Worm (Caenorhabditis elegans): ENCODE data around the gene best-15.

best-15 gene

DNA sequence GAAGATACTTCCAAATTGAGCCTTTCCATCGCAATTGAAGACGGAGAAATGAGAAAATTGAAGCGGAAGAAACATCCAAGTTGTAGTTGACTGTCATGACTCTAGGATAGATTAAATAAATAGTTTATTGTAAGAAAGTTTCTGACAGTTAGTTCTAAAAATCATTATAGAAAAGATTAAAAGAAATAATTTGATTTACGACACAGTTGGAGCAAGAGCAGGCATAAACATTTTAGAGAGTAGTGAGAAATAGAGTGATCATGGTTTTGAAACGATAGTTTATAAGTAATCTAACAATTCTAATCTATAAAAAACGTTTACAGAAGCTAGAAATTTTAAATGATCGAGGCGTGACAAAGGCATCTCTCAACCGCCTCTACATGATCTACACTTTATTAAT is at the start of gene best-15:
Gene best-15, minus strand, starts transcription at position 101 of the 400 bp plus-strand sequence.
- TF ChIP-seq elt-2 (tag; optimal IDR thresholded peaks at IDR 0.05) (no peak), npax-4 (tag; optimal IDR thresholded peaks at IDR 0.05) (no peak), ref-2 (tag; optimal IDR thresholded peaks at IDR 0.05) (no peak), tbx-7 (tag; optimal IDR thresholded peaks at IDR 0.05) (no peak), C08G9.2 (tag; optimal IDR thresholded peaks at IDR 0.05) (no peak), lim-6 (tag; optimal IDR thresholded peaks at IDR 0.05) (no peak)

DNA sequence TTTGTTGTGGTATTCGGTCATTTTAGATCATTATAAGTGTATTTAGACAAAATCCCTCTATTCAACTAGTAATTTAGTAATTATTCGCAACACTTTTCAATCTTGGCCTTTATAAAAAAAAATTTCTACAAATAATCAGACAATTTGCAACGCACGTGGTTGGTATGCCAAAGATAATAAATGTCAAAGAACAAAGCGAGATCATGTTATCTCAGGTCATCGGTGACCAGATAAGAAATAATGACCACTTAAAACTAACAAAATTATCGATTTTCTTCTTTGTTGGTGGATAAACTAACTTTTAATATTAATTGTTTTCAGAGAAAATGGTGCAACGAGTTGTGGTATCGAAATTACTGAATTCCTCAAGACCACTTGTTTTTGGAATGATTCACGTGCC is 49.2 kb upstream of the best-15 start, which contains the start of gene F13E9.13:
Gene F13E9.13, plus strand, starts transcription at position 317 of the 400 bp plus-strand sequence.
- TF ChIP-seq elt-2 (tag; optimal IDR thresholded peaks at IDR 0.05), result peak; percentile 86
- no peak for TF ChIP-seq dmd-4 (tag; optimal IDR thresholded peaks at IDR 0.05; ENCODE audit: borderline replicate concordance)

DNA sequence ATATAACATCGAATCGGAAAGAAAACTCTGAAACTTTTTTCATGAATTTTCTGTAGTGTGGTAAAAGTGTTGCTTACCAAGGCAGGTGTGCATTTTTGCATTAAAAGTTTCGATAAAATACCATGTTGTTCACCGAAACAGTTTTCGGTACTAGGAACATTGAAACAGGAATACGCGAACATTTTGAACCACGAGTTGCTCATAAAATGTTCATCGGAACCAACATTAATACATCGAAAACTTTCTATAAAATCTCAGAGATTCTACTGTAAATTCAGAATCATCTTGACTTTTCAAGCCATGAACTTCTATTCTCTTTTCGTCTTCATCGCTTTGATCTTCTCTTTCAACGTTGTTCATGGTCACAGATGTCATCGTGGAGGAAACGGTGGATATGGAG is 48.2 kb upstream of the best-15 start, which contains the start of gene fipr-15:
Gene fipr-15, plus strand, starts transcription at position 301 of the 400 bp plus-strand sequence.
- TF ChIP-seq pros-1 (tag; optimal IDR thresholded peaks at IDR 0.05) (no peak), F13H6.1 (tag; optimal IDR thresholded peaks at IDR 0.05) (no peak), rnt-1 (tag; optimal IDR thresholded peaks at IDR 0.05) (no peak), sox-4 (tag; optimal IDR thresholded peaks at IDR 0.05) (no peak), lin-11 (tag; optimal IDR thresholded peaks at IDR 0.05) (no peak), ceh-48 (tag; optimal IDR thresholded peaks at IDR 0.05) (no peak), hlh-6 (tag; optimal IDR thresholded peaks at IDR 0.05) (no peak), ceh-31 (tag; optimal IDR thresholded peaks at IDR 0.05) (no peak), hlh-15 (tag; optimal IDR thresholded peaks at IDR 0.05) (no peak), ceh-6 (GFP tag; optimal IDR thresholded peaks at IDR 0.05) (no peak), ceh-45 (GFP tag; IDR thresholded peaks at IDR 0.05) (no peak), hlh-8 (tag; optimal IDR thresholded peaks at IDR 0.05) (no peak), eyg-1 (tag; optimal IDR thresholded peaks at IDR 0.05) (no peak), K09A11.1 (tag; optimal IDR thresholded peaks at IDR 0.05; ENCODE audit: insufficient read depth) (no peak), elt-4 (tag; optimal IDR thresholded peaks at IDR 0.05) (no peak), nfya-1 (tag; optimal IDR thresholded peaks at IDR 0.05) (no peak), madf-2 (tag; optimal IDR thresholded peaks at IDR 0.05) (no peak)

DNA sequence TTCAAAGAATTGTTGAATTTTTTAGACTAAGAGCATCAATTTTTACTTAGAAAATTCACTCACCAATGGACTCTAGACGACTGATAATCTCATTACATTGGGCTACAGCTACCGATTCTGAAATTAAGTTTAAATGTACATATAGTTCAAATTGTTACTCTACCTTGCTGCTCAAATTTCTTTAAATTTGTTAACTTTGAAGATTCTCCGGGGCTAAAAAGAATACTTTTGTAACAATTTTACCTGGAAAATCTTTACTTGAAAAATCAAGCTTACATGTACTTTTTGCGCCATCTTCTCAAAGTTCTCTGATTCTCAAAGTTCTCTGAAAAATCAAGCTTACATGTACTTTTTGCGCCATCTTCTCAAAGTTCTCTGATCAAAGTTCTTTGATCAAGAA is 47.5 kb upstream of the best-15 start, which contains the start of gene sdz-13:
Gene sdz-13, minus strand, starts transcription at position 101 of the 400 bp plus-strand sequence.
- TF ChIP-seq madf-2 (tag; optimal IDR thresholded peaks at IDR 0.05) (no peak), pax-1 (tag; optimal IDR thresholded peaks at IDR 0.05) (no peak), ama-1 (optimal IDR thresholded peaks at IDR 0.05) (no peak), elt-2 (tag; optimal IDR thresholded peaks at IDR 0.05) (no peak), T23F11.4 (GFP tag; optimal IDR thresholded peaks at IDR 0.05) (no peak), ceh-24 (tag; optimal IDR thresholded peaks at IDR 0.05) (no peak), unc-55 (GFP tag; optimal IDR thresholded peaks at IDR 0.05) (no peak), fkh-10 (GFP tag; optimal IDR thresholded peaks at IDR 0.05) (no peak)

DNA sequence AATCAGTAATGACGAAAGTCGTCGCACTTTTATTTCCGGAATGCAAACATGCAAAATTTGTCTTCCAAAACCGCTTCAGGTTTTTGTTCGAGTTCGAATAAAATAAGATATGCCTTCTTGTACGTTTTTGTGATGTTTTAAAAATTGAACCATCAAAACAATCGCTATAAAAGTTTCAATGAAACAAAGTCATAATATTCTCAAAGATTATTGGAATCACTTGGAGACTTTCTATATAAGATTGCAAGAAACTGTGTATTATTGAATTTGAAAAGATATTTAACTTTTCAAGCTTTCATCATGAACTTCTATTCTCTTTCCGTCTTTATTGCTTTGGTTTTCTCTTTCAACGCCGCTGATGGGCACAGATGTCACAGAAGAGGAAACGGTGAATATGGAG is 44.8 kb upstream of the best-15 start, which contains the start of gene fipr-14:
Gene fipr-14, plus strand, starts transcription at position 301 of the 400 bp plus-strand sequence.
- TF ChIP-seq lim-6 (tag; optimal IDR thresholded peaks at IDR 0.05), result no peak
- no peak for TF ChIP-seq ceh-22 (tag; optimal IDR thresholded peaks at IDR 0.05)
- no peak for TF ChIP-seq F13H6.1 (tag; optimal IDR thresholded peaks at IDR 0.05)
- TF ChIP-seq ceh-2 (tag; optimal IDR thresholded peaks at IDR 0.05), result no peak
- TF ChIP-seq ceh-34 (tag; optimal IDR thresholded peaks at IDR 0.05), result no peak
- no peak for TF ChIP-seq pqm-1 (tag; optimal IDR thresholded peaks at IDR 0.05)

DNA sequence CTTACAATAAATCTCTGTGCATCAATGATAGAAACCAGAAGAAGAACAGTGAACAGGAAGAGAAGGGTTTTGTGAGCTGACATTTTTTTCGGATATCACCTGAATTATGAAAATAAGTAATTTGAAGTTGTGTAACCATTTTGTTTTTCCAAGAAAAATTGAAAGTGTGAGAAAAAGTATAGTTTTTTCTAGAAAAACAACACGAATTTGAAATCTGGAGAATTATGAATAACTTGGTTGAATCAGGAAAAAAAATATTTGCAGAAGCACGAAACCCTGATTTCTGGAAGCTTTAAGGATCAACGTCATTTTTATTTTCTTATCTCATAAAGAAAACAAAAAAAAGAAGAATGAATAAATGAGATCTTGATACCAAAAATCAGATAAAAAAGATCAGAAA is 42.5 kb upstream of the best-15 start, which contains the start of gene F13E9.12:
Gene F13E9.12, minus strand, starts transcription at position 101 of the 400 bp plus-strand sequence.
- no peak for TF ChIP-seq pha-4 (tag; optimal IDR thresholded peaks at IDR 0.05)
- TF ChIP-seq ceh-34 (tag; optimal IDR thresholded peaks at IDR 0.05), result no peak
- no peak for TF ChIP-seq ceh-31 (tag; optimal IDR thresholded peaks at IDR 0.05)
- TF ChIP-seq ceh-22 (tag; optimal IDR thresholded peaks at IDR 0.05), result no peak
- no peak for TF ChIP-seq lin-11 (tag; optimal IDR thresholded peaks at IDR 0.05)
- no peak for TF ChIP-seq lim-6 (tag; optimal IDR thresholded peaks at IDR 0.05)
- no peak for TF ChIP-seq ceh-6 (GFP tag; optimal IDR thresholded peaks at IDR 0.05)
- TF ChIP-seq Y22D7AL.16 (tag; optimal IDR thresholded peaks at IDR 0.05), result no peak
- no peak for TF ChIP-seq zip-5 (tag; optimal IDR thresholded peaks at IDR 0.05)

Measured in whole organism, late embryonic.